Worm (Caenorhabditis elegans): Measurements from ENCODE around the gene ZK1067.4.

- TF ChIP-seq unc-62 (GFP tag; optimal IDR thresholded peaks at IDR 0.05) (no peak), nhr-12 (tag; optimal IDR thresholded peaks at IDR 0.05) (no peak), egl-13 (tag; optimal IDR thresholded peaks at IDR 0.05) (no peak), mdl-1 (tag; optimal IDR thresholded peaks at IDR 0.05) (no peak), ceh-82 (tag; optimal IDR thresholded peaks at IDR 0.05) (no peak), snpc-4 (tag; optimal IDR thresholded peaks at IDR 0.05) (no peak), grh-1 (GFP tag; IDR thresholded peaks at IDR 0.05) (no peak), nhr-77 (tag; optimal IDR thresholded peaks at IDR 0.05) (no peak), elt-3 (tag; optimal IDR thresholded peaks at IDR 0.05) (no peak)
Measured at ce11 chrII:9210076-9210475, at the start of gene ZK1067.4.
